Worm (Caenorhabditis elegans) whole organism, late embryonic: ENCODE data around the gene sfa-1.

Experiments used
- ama-1 ChIP-seq: fragments of 150-350 bp; optimal IDR thresholded peaks from 2 replicates; lab custom pipeline; 2014
- ceh-30 ChIP-seq: fragments of 150-350 bp; optimal IDR thresholded peaks from 2 replicates; lab custom pipeline; 2014; ENCODE audit warnings: missing biosample characterization, missing genetic modification characterization
- ceh-45 ChIP-seq: fragments of 200-800 bp; sonication (Bioruptor generic); IDR thresholded peaks from 2 replicates; pipeline ENCODE4 v1.3.6; 2022; ENCODE audit warnings: missing genetic modification reagents, missing genetic modification characterization, missing compliant biosample characterization
- ceh-9 ChIP-seq: sonication (generic microtip); optimal IDR thresholded peaks from 2 replicates; lab custom pipeline; 2016; ENCODE audit warnings: mild to moderate bottlenecking, missing genetic modification characterization, inconsistent platforms, missing compliant biosample characterization
- hlh-8 ChIP-seq: sonication (generic microtip); optimal IDR thresholded peaks from 2 replicates; lab custom pipeline; 2016; ENCODE audit warnings: missing genotype, missing genetic modification characterization, missing compliant biosample characterization
- lin-11 ChIP-seq: fragments of 200-800 bp; sonication (Bioruptor generic); optimal IDR thresholded peaks from 2 replicates; lab custom pipeline; 2018; ENCODE audit warnings: mild to moderate bottlenecking, missing genetic modification characterization, missing compliant biosample characterization
- npax-4 ChIP-seq: sonication (generic microtip); optimal IDR thresholded peaks from 2 replicates; lab custom pipeline; 2016; ENCODE audit warnings: missing genetic modification characterization, missing compliant biosample characterization
- odd-2 ChIP-seq: sonication (generic microtip); optimal IDR thresholded peaks from 2 replicates; lab custom pipeline; 2017; ENCODE audit warnings: antibody characterized with exemption, mild to moderate bottlenecking, missing genetic modification characterization, missing compliant biosample characterization
- rnt-1 ChIP-seq: sonication (generic microtip); optimal IDR thresholded peaks from 2 replicates; lab custom pipeline; 2016; ENCODE audit warnings: missing genetic modification characterization, missing compliant biosample characterization
- syd-9 ChIP-seq: sonication (generic microtip); optimal IDR thresholded peaks from 2 replicates; lab custom pipeline; 2016; ENCODE audit warnings: mild to moderate bottlenecking, missing genetic modification characterization, moderate library complexity, missing compliant biosample characterization

- TF ChIP-seq ceh-9 = no peak
- no peak for TF ChIP-seq ceh-30 (tag; lab: Kevin White, UChicago)
- TF ChIP-seq ama-1 = no peak
- no peak for TF ChIP-seq hlh-8
- TF ChIP-seq lin-11 (tag; lab: Kevin White, UChicago) = no peak
- no peak for TF ChIP-seq ceh-45 (GFP tag; lab: Robert Waterston, UW)
- TF ChIP-seq syd-9 = no peak
- no peak for TF ChIP-seq rnt-1 (tag; lab: Kevin White, UChicago)
- no peak for TF ChIP-seq odd-2
- no peak for TF ChIP-seq npax-4 (tag; lab: Kevin White, UChicago)
These were observed 26.5 kb downstream of the sfa-1 start for ce11 chrIV:17084317-17084716.
